Fruit fly (Drosophila melanogaster): ENCODE results near the gene CG33928.

dm6 chr2L:17394939-17395338 is 41.5 kb downstream of the CG33928 start:
- TF ChIP-seq psq (optimal IDR thresholded peaks at IDR 0.05) (no peak), CG8478 (optimal IDR thresholded peaks at IDR 0.05) (no peak), Dll (optimal IDR thresholded peaks at IDR 0.05) (no peak)
